Fruit fly (Drosophila melanogaster): Measurements from ENCODE around the gene CG7910.
A peak's percentile ranks its signal among the peaks of the same experiment; 100 is the strongest.

Gene CG7910

dm6 chr3R:8115205-8115604 lies 28.2 kb downstream of the CG7910 start (continued):
- no peak for TF ChIP-seq gcm2 (GFP tag; optimal IDR thresholded peaks at IDR 0.05)
- TF ChIP-seq CG2199 (GFP tag; IDR thresholded peaks at IDR 0.05) = no peak
- TF ChIP-seq CrebB (tag; optimal IDR thresholded peaks at IDR 0.05) = peak; percentile 71
- TF ChIP-seq pfk (GFP tag; optimal IDR thresholded peaks at IDR 0.05) = peak; percentile 59
- TF ChIP-seq cg (GFP tag; optimal IDR thresholded peaks at IDR 0.05) = no peak
- peak; percentile 18 for TF ChIP-seq CG7556 (GFP tag; optimal IDR thresholded peaks at IDR 0.05)
- TF ChIP-seq corto (GFP tag; optimal IDR thresholded peaks at IDR 0.05) = no peak
- TF ChIP-seq CG17612 (GFP tag; IDR thresholded peaks at IDR 0.05) = no peak
- peak; percentile 46 for TF ChIP-seq odd (GFP tag; optimal IDR thresholded peaks at IDR 0.05)
- no peak for TF ChIP-seq H2.0 (GFP tag; IDR thresholded peaks at IDR 0.05)
- no peak for TF ChIP-seq CG2712 (tag; optimal IDR thresholded peaks at IDR 0.05)
- peak; percentile 64 for TF ChIP-seq schlank (tag; optimal IDR thresholded peaks at IDR 0.05)
- TF ChIP-seq CTCF (GFP tag; optimal IDR thresholded peaks at IDR 0.05) = no peak
- TF ChIP-seq CG3995 (GFP tag; optimal IDR thresholded peaks at IDR 0.05) = no peak
- no peak for TF ChIP-seq E2f2 (GFP tag; IDR thresholded peaks at IDR 0.05)
- TF ChIP-seq luna (GFP tag; optimal IDR thresholded peaks at IDR 0.05) = no peak
- TF ChIP-seq tgo (GFP tag; IDR thresholded peaks at IDR 0.05) = no peak
- no peak for TF ChIP-seq dm (GFP tag; optimal IDR thresholded peaks at IDR 0.05)
- TF ChIP-seq CG8359 (GFP tag; optimal IDR thresholded peaks at IDR 0.05; ENCODE audit: borderline replicate concordance) = no peak
- TF ChIP-seq CG3407 (GFP tag; optimal IDR thresholded peaks at IDR 0.05) = peak; percentile 39
- TF ChIP-seq Gsc (GFP tag; IDR thresholded peaks at IDR 0.05) = no peak
- no peak for TF ChIP-seq tup (GFP tag; optimal IDR thresholded peaks at IDR 0.05)
- TF ChIP-seq CG3163 (GFP tag; optimal IDR thresholded peaks at IDR 0.05) = no peak
- TF ChIP-seq chinmo (GFP tag; IDR thresholded peaks at IDR 0.05; ENCODE audit: partially characterized antibody) = no peak
- no peak for TF ChIP-seq lbe (GFP tag; optimal IDR thresholded peaks at IDR 0.05)
- TF ChIP-seq unpg (GFP tag; optimal IDR thresholded peaks at IDR 0.05) = peak; percentile 26
- TF ChIP-seq ewg (GFP tag; optimal IDR thresholded peaks at IDR 0.05) = no peak
- no peak for TF ChIP-seq pb (GFP tag; optimal IDR thresholded peaks at IDR 0.05)
- TF ChIP-seq HLH54F (GFP tag; optimal IDR thresholded peaks at IDR 0.05) = no peak
- peak; percentile 5 for TF ChIP-seq CG9817 (tag; optimal IDR thresholded peaks at IDR 0.05)
- no peak for TF ChIP-seq ato (GFP tag; IDR thresholded peaks at IDR 0.05; ENCODE audit: partially characterized antibody)
- no peak for TF ChIP-seq Awh (GFP tag; IDR thresholded peaks at IDR 0.05)
- TF ChIP-seq CG15479 (GFP tag; optimal IDR thresholded peaks at IDR 0.05) = no peak
- peak; percentile 11 for TF ChIP-seq dmrt99B (tag; optimal IDR thresholded peaks at IDR 0.05)
- no peak for TF ChIP-seq al (GFP tag; IDR thresholded peaks at IDR 0.05)
- 0 out of 3 replicates have a peak, but pooled peaks have one; percentile 43 for TF ChIP-seq so (GFP tag; IDR thresholded peaks at IDR 0.05)
- TF ChIP-seq Myb (GFP tag; optimal IDR thresholded peaks at IDR 0.05) = no peak
- TF ChIP-seq Kr (GFP tag; optimal IDR thresholded peaks at IDR 0.05) = no peak
- no peak for TF ChIP-seq ham (GFP tag; IDR thresholded peaks at IDR 0.05)
- TF ChIP-seq wdn (GFP tag; IDR thresholded peaks at IDR 0.05) = no peak; the same call in 1 of the 2 replicates
- no peak for TF ChIP-seq oc (tag; optimal IDR thresholded peaks at IDR 0.05)
- no peak for TF ChIP-seq mam (GFP tag; optimal IDR thresholded peaks at IDR 0.05)
- TF ChIP-seq CoRest (tag; optimal IDR thresholded peaks at IDR 0.05) = no peak
- no peak for TF ChIP-seq CG10979 (tag; optimal IDR thresholded peaks at IDR 0.05)
- TF ChIP-seq pan (optimal IDR thresholded peaks at IDR 0.05) = no peak
- TF ChIP-seq pan (GFP tag; optimal IDR thresholded peaks at IDR 0.05 in 1 of 2, IDR thresholded peaks at IDR 0.05 in 1 of 2) = no peak
- no peak for TF ChIP-seq CG14667 (GFP tag; IDR thresholded peaks at IDR 0.05)
- no peak for TF ChIP-seq Oli (tag; optimal IDR thresholded peaks at IDR 0.05)
- no peak for TF ChIP-seq hb (GFP tag; IDR thresholded peaks at IDR 0.05; ENCODE audit: partially characterized antibody)
- TF ChIP-seq CG31365 (tag; optimal IDR thresholded peaks at IDR 0.05) = peak; percentile 33
- no peak for TF ChIP-seq sc (optimal IDR thresholded peaks at IDR 0.05)
- no peak for TF ChIP-seq sc (GFP tag; optimal IDR thresholded peaks at IDR 0.05)
- TF ChIP-seq CG34376 (GFP tag; optimal IDR thresholded peaks at IDR 0.05) = peak; percentile 82
